Fruit fly (Drosophila melanogaster) whole organism, embryonic: ENCODE results near the gene CG12398.
A peak's percentile ranks its signal among the peaks of the same experiment; 100 is the strongest.

ENCODE experiments used
- Abd-B ChIP-seq: fragments of 200-800 bp; sonication (Bioruptor generic); optimal IDR thresholded peaks from 2 replicates; lab custom pipeline; 2018; ENCODE audit warnings: missing biosample characterization, mild to moderate bottlenecking, missing genetic modification characterization, moderate library complexity
- Asciz ChIP-seq: fragments of 200-800 bp; sonication (Bioruptor generic); optimal IDR thresholded peaks from 2 replicates; lab custom pipeline; 2017; ENCODE audit warnings: missing biosample characterization, mild to moderate bottlenecking, missing genetic modification characterization, missing genetic modification reagents
- CG10267 ChIP-seq: fragments of 200-800 bp; sonication (Bioruptor generic); optimal IDR thresholded peaks from 2 replicates; lab custom pipeline; 2018; ENCODE audit warnings: missing biosample characterization, mild to moderate bottlenecking, missing genetic modification characterization, moderate library complexity
- CG10543 ChIP-seq: fragments of 200-800 bp; sonication (Bioruptor generic); optimal IDR thresholded peaks from 3 replicates; lab custom pipeline; 2017; ENCODE audit warnings: missing biosample characterization, mild to moderate bottlenecking, missing genetic modification characterization, moderate library complexity
- CG10979 ChIP-seq: fragments of 200-800 bp; sonication (Bioruptor generic); optimal IDR thresholded peaks from 2 replicates; lab custom pipeline; 2018; ENCODE audit warnings: missing biosample characterization, mild to moderate bottlenecking, missing genetic modification characterization, moderate library complexity
- CG11247 ChIP-seq: fragments of 200-800 bp; sonication (Bioruptor generic); IDR thresholded peaks from 2 replicates; pipeline ENCODE4 v1.3.6; 2022; ENCODE audit warnings: missing biosample characterization, missing genetic modification characterization
- CG11504 ChIP-seq: fragments of 200-800 bp; sonication (Bioruptor generic); optimal IDR thresholded peaks from 3 replicates; lab custom pipeline; 2019; ENCODE audit warnings: missing biosample characterization, mild to moderate bottlenecking, missing genetic modification characterization, moderate library complexity
- CG12219 ChIP-seq: fragments of 200-800 bp; sonication (Bioruptor generic); optimal IDR thresholded peaks from 3 replicates; lab custom pipeline; 2018; ENCODE audit warnings: missing biosample characterization, mild to moderate bottlenecking, missing genetic modification characterization
- CG12769 ChIP-seq: fragments of 200-800 bp; sonication (Bioruptor generic); optimal IDR thresholded peaks from 2 replicates; lab custom pipeline; 2019; ENCODE audit warnings: missing biosample characterization, mild to moderate bottlenecking, missing genetic modification characterization, moderate library complexity
- CG12942 ChIP-seq: fragments of 200-800 bp; sonication (Bioruptor generic); optimal IDR thresholded peaks from 3 replicates; lab custom pipeline; 2016; ENCODE audit warnings: missing biosample characterization, missing genetic modification characterization
- CG13894 ChIP-seq: fragments of 200-800 bp; sonication (Bioruptor generic); optimal IDR thresholded peaks from 3 replicates; lab custom pipeline; 2018; ENCODE audit warnings: missing biosample characterization, mild to moderate bottlenecking, missing genetic modification characterization, moderate library complexity
- CG16815 ChIP-seq: fragments of 200-800 bp; sonication (Bioruptor generic); optimal IDR thresholded peaks from 3 replicates; lab custom pipeline; 2017; ENCODE audit warnings: missing biosample characterization, mild to moderate bottlenecking, missing genetic modification characterization
- CG2129 ChIP-seq: fragments of 200-800 bp; sonication (Bioruptor generic); IDR thresholded peaks from 2 replicates; pipeline ENCODE4 v1.3.6; 2022; ENCODE audit warnings: missing biosample characterization, missing genetic modification characterization; ENCODE audit not compliant: partially characterized antibody
- CG2712 ChIP-seq: fragments of 200-800 bp; optimal IDR thresholded peaks from 3 replicates; lab custom pipeline; 2019; ENCODE audit warnings: missing biosample characterization, mild to moderate bottlenecking, missing genetic modification characterization, moderate library complexity
- CG30020 ChIP-seq: fragments of 200-800 bp; optimal IDR thresholded peaks from 2 replicates; lab custom pipeline; 2019; ENCODE audit warnings: missing biosample characterization, mild to moderate bottlenecking, missing genetic modification characterization, moderate library complexity
- CG30431 ChIP-seq: fragments of 200-800 bp; sonication (Bioruptor generic); optimal IDR thresholded peaks from 2 replicates; lab custom pipeline; 2017; ENCODE audit warnings: missing biosample characterization, missing genetic modification characterization
- CG5180 ChIP-seq: fragments of 200-800 bp; sonication (Bioruptor generic); optimal IDR thresholded peaks from 3 replicates; lab custom pipeline; 2017; ENCODE audit warnings: missing biosample characterization, missing genetic modification characterization, mild to moderate bottlenecking, moderate library complexity, missing genetic modification reagents
- CG6254 ChIP-seq: fragments of 200-800 bp; sonication (Bioruptor generic); optimal IDR thresholded peaks from 3 replicates; lab custom pipeline; 2017; ENCODE audit warnings: mild to moderate bottlenecking, missing biosample characterization, missing genetic modification reagents, missing genetic modification characterization
- CTCF ChIP-seq: fragments of 200-800 bp; sonication (Bioruptor generic); optimal IDR thresholded peaks from 2 replicates; lab custom pipeline; 2017; ENCODE audit warnings: missing biosample characterization, mild to moderate bottlenecking, missing genetic modification characterization, moderate library complexity
- Dad ChIP-seq: fragments of 200-800 bp; sonication (Bioruptor generic); optimal IDR thresholded peaks from 3 replicates; lab custom pipeline; 2016; ENCODE audit warnings: missing biosample characterization, missing genetic modification characterization
- Doc2 ChIP-seq: fragments of 200-800 bp; sonication (Bioruptor generic); IDR thresholded peaks from 2 replicates; pipeline ENCODE4 v1.3.6; 2022; ENCODE audit warnings: missing biosample characterization, missing genetic modification characterization
- E2f1 ChIP-seq: fragments of 200-800 bp; sonication (Bioruptor generic); IDR thresholded peaks from 2 replicates; pipeline ENCODE4 v1.3.6; 2022; ENCODE audit warnings: missing biosample characterization, missing genetic modification characterization
- MTF-1 ChIP-seq: fragments of 200-800 bp; sonication (Bioruptor generic); optimal IDR thresholded peaks from 2 replicates; lab custom pipeline; 2018; ENCODE audit warnings: missing biosample characterization, mild to moderate bottlenecking, missing genetic modification characterization, borderline replicate concordance
- Mrtf ChIP-seq: fragments of 200-800 bp; sonication (Bioruptor generic); IDR thresholded peaks from 3 replicates; pipeline ENCODE4 v1.3.6; 2022; ENCODE audit warnings: missing biosample characterization, missing genetic modification characterization
- NC2α ChIP-seq: fragments of 200-800 bp; sonication (Bioruptor generic); optimal IDR thresholded peaks from 2 replicates; lab custom pipeline; 2016; ENCODE audit warnings: missing biosample characterization, missing genetic modification characterization
- Opbp ChIP-seq: fragments of 200-800 bp; sonication (Bioruptor generic); IDR thresholded peaks from 3 replicates; pipeline ENCODE4 v1.3.6; 2022; ENCODE audit warnings: missing biosample characterization, missing genetic modification characterization; ENCODE audit not compliant: partially characterized antibody
- Scr ChIP-seq: fragments of 200-800 bp; sonication (Bioruptor generic); IDR thresholded peaks from 2 replicates; pipeline ENCODE4 v1.3.6; 2022; ENCODE audit warnings: missing biosample characterization, missing genetic modification characterization; ENCODE audit not compliant: partially characterized antibody
- bab2 ChIP-seq: fragments of 200-800 bp; sonication (Bioruptor generic); optimal IDR thresholded peaks from 2 replicates; lab custom pipeline; 2016; ENCODE audit warnings: missing biosample characterization, missing genetic modification characterization
- chinmo ChIP-seq: fragments of 200-800 bp; sonication (Bioruptor generic); IDR thresholded peaks from 4 replicates; pipeline ENCODE4 v1.3.6; 2022; ENCODE audit warnings: missing biosample characterization, missing genetic modification characterization; ENCODE audit not compliant: partially characterized antibody
- ci ChIP-seq: fragments of 200-800 bp; sonication (Bioruptor generic); IDR thresholded peaks from 3 replicates; pipeline ENCODE4 v1.3.6; 2022; ENCODE audit warnings: missing biosample characterization, missing genetic modification characterization
- crc ChIP-seq: fragments of 200-800 bp; sonication (Bioruptor generic); optimal IDR thresholded peaks from 2 replicates; lab custom pipeline; 2016; ENCODE audit warnings: missing biosample characterization, missing genetic modification characterization
- crol ChIP-seq: fragments of 200-800 bp; sonication (Bioruptor generic); IDR thresholded peaks from 2 replicates; pipeline ENCODE4 v1.3.6; 2022; ENCODE audit warnings: missing biosample characterization, missing genetic modification characterization
- dimm ChIP-seq: fragments of 200-800 bp; sonication (Bioruptor generic); IDR thresholded peaks from 2 replicates; pipeline ENCODE4 v1.3.6; 2022; ENCODE audit warnings: missing biosample characterization, missing genetic modification characterization
- klu ChIP-seq: fragments of 200-800 bp; sonication (Bioruptor generic); IDR thresholded peaks from 2 replicates; pipeline ENCODE4 v1.3.6; 2022; ENCODE audit warnings: missing biosample characterization, missing genetic modification characterization
- lmd ChIP-seq: fragments of 200-800 bp; sonication (Bioruptor generic); IDR thresholded peaks from 2 replicates; pipeline ENCODE4 v1.3.6; 2022; ENCODE audit warnings: missing biosample characterization, missing genetic modification characterization
- pfk ChIP-seq: fragments of 200-800 bp; sonication (Bioruptor generic); optimal IDR thresholded peaks from 2 replicates; lab custom pipeline; 2018; ENCODE audit warnings: missing biosample characterization, mild to moderate bottlenecking, missing genetic modification characterization, moderate library complexity
- phol ChIP-seq: fragments of 200-800 bp; sonication (Bioruptor generic); optimal IDR thresholded peaks from 3 replicates; lab custom pipeline; 2018; ENCODE audit warnings: missing biosample characterization, mild to moderate bottlenecking, missing genetic modification characterization, moderate library complexity
- pros ChIP-seq: fragments of 200-800 bp; sonication (Bioruptor generic); optimal IDR thresholded peaks from 3 replicates; lab custom pipeline; 2019; ENCODE audit warnings: missing biosample characterization, mild to moderate bottlenecking, missing genetic modification characterization, moderate library complexity
- sd ChIP-seq: fragments of 200-800 bp; sonication (Bioruptor generic); optimal IDR thresholded peaks from 3 replicates; lab custom pipeline; 2018; ENCODE audit warnings: missing biosample characterization, mild to moderate bottlenecking, missing genetic modification characterization, moderate library complexity
- sens ChIP-seq: fragments of 200-800 bp; sonication (Bioruptor generic); peaks from one replicate; lab custom pipeline; 2016; ENCODE audit warnings: missing biosample characterization, missing genetic modification characterization
- sqz ChIP-seq: fragments of 200-800 bp; sonication (Bioruptor generic); optimal IDR thresholded peaks from 3 replicates; lab custom pipeline; 2018; ENCODE audit warnings: missing biosample characterization, mild to moderate bottlenecking, missing genetic modification characterization
- tap ChIP-seq: fragments of 200-800 bp; optimal IDR thresholded peaks from 3 replicates; lab custom pipeline; 2019; ENCODE audit warnings: missing biosample characterization, mild to moderate bottlenecking, missing genetic modification characterization, moderate library complexity
- vvl ChIP-seq: fragments of 200-800 bp; sonication (Bioruptor generic); IDR thresholded peaks from 2 replicates; pipeline ENCODE4 v1.3.6; 2022; ENCODE audit warnings: missing biosample characterization, missing genetic modification characterization
- wek ChIP-seq: fragments of 200-800 bp; sonication (Bioruptor generic); optimal IDR thresholded peaks from 3 replicates; lab custom pipeline; 2018; ENCODE audit warnings: missing biosample characterization, mild to moderate bottlenecking, missing genetic modification characterization, moderate library complexity

The CG12398 gene

dm6 chrX:14882536-14883118 lies 31.0 kb downstream of the CG12398 start, which contains the start of the genes CG45064 and CG45065 (continued):
- TF ChIP-seq phol: peak; percentile 87
- TF ChIP-seq Mrtf (GFP tag; lab: Robert Waterston, UW): peak; percentile 69; the same call in 2 of the 3 replicates
- TF ChIP-seq bab2 (GFP tag; lab: Kevin White, UChicago): peak; percentile 81
- no peak for TF ChIP-seq pfk (GFP tag; lab: Kevin White, UChicago)
- TF ChIP-seq CG11504 (tag; lab: Kevin White, UChicago): peak; percentile 92
- TF ChIP-seq dimm: peak; percentile 70
- peak; percentile 57 for TF ChIP-seq Abd-B (GFP tag; lab: Kevin White, UChicago)

- TF ChIP-seq vvl (GFP tag; lab: Robert Waterston, UW): peak; percentile 53; the same call in 1 of the 2 replicates
- TF ChIP-seq NC2α (GFP tag; lab: Kevin White, UChicago): no peak
- TF ChIP-seq CTCF (GFP tag; lab: Kevin White, UChicago): peak; percentile 86
- TF ChIP-seq CG11247: peak; percentile 65
Measured at dm6 chrX:14878917-14879316, 34.7 kb downstream of the CG12398 start.

dm6 chrX:14871028-14871427 lies 42.6 kb downstream of the CG12398 start, which contains the start of gene CG9518:
Gene CG9518 (minus strand): TSS chrX:14871181.
- TF ChIP-seq CG16815 (GFP tag; lab: Kevin White, UChicago) (no peak), sens (GFP tag; lab: Kevin White, UChicago) (peak; percentile 25), CG5180 (GFP tag; lab: Kevin White, UChicago) (peak; percentile 97), chinmo (GFP tag; lab: Robert Waterston, UW) (0 out of 4 replicates have a peak, but pooled peaks have one; percentile 29)

dm6 chrX:14868414-14868813 lies 45.2 kb downstream of the CG12398 start:
- TF ChIP-seq sd (tag; lab: Kevin White, UChicago) (peak; percentile 46), CG5180 (GFP tag; lab: Kevin White, UChicago) (peak; percentile 34), crc (no peak), pros (GFP tag; lab: Kevin White, UChicago) (no peak), CG6254 (GFP tag; lab: Kevin White, UChicago) (no peak), ci (GFP tag; lab: Robert Waterston, UW) (no peak), Scr (no peak), CG2129 (no peak), CG10979 (tag; lab: Kevin White, UChicago) (no peak), NC2α (GFP tag; lab: Kevin White, UChicago) (no peak), CG2712 (tag; lab: Kevin White, UChicago) (no peak), Asciz (GFP tag; lab: Kevin White, UChicago) (no peak), E2f1 (GFP tag; lab: Robert Waterston, UW) (no peak), CG13894 (peak; percentile 24), MTF-1 (GFP tag; lab: Kevin White, UChicago) (no peak), wek (GFP tag; lab: Kevin White, UChicago) (no peak), Mrtf (GFP tag; lab: Robert Waterston, UW) (no peak), CG12942 (no peak), Opbp (GFP tag; lab: Robert Waterston, UW) (no peak), CG30431 (no peak), crol (GFP tag; lab: Robert Waterston, UW) (peak; percentile 82), sqz (GFP tag; lab: Kevin White, UChicago) (peak; percentile 53), CG30020 (tag; lab: Kevin White, UChicago) (no peak), CG10543 (GFP tag; lab: Kevin White, UChicago) (no peak), CG12219 (GFP tag; lab: Kevin White, UChicago) (no peak), Dad (GFP tag; lab: Kevin White, UChicago) (no peak), klu (GFP tag; lab: Robert Waterston, UW) (no peak), CG10267 (no peak), chinmo (GFP tag; lab: Robert Waterston, UW) (0 out of 4 replicates have a peak, but pooled peaks have one; percentile 17), tap (tag; lab: Kevin White, UChicago) (no peak), lmd (no peak), Doc2 (GFP tag; lab: Robert Waterston, UW) (no peak), CG12769 (tag; lab: Kevin White, UChicago) (peak; percentile 64)
